Worm (Caenorhabditis elegans) whole organism, L3 larva: ENCODE data around the gene irld-2.
A peak's percentile ranks its signal among the peaks of the same experiment; 100 is the strongest.

Source experiments
- R02D3.7 ChIP-seq: fragments of 150-350 bp; optimal IDR thresholded peaks from 2 replicates; lab custom pipeline; 2014; ENCODE audit warnings: missing biosample characterization, missing genetic modification characterization
- ZK546.5 ChIP-seq: sonication (generic microtip); optimal IDR thresholded peaks from 2 replicates; lab custom pipeline; 2017; ENCODE audit warnings: missing biosample characterization, missing genetic modification characterization
- aly-2 ChIP-seq: fragments of 150-350 bp; optimal IDR thresholded peaks from 2 replicates; lab custom pipeline; 2014; ENCODE audit warnings: missing biosample characterization, missing genetic modification characterization
- ama-1 ChIP-seq: fragments of 150-350 bp; optimal IDR thresholded peaks from 2 replicates; lab custom pipeline; 2018
- ceh-16 ChIP-seq: sonication (generic microtip); optimal IDR thresholded peaks from 2 replicates; lab custom pipeline; 2017; ENCODE audit warnings: missing biosample characterization, missing genetic modification characterization
- ceh-28 ChIP-seq: fragments of 150-350 bp; optimal IDR thresholded peaks from 2 replicates; lab custom pipeline; 2014; ENCODE audit warnings: missing biosample characterization, missing genetic modification reagents, missing genetic modification characterization
- ceh-82 ChIP-seq: fragments of 150-350 bp; optimal IDR thresholded peaks from 2 replicates; lab custom pipeline; 2014; ENCODE audit warnings: missing biosample characterization, missing genetic modification characterization
- ceh-9 ChIP-seq: sonication (generic microtip); optimal IDR thresholded peaks from 2 replicates; lab custom pipeline; 2018; ENCODE audit warnings: missing biosample characterization, missing genetic modification characterization
- daf-12 ChIP-seq: fragments of 150-350 bp; optimal IDR thresholded peaks from 2 replicates; lab custom pipeline; 2014; ENCODE audit warnings: missing biosample characterization, missing genetic modification reagents, missing genetic modification characterization
- egl-27 ChIP-seq: sonication (generic microtip); optimal IDR thresholded peaks from 4 replicates; lab custom pipeline; 2017; ENCODE audit warnings: missing biosample characterization, missing genetic modification reagents, missing genetic modification characterization
- egl-5 ChIP-seq: fragments of 150-350 bp; optimal IDR thresholded peaks from 2 replicates; lab custom pipeline; 2017; ENCODE audit warnings: missing biosample characterization, missing genetic modification reagents, missing genetic modification characterization, inconsistent platforms
- elt-1 ChIP-seq: fragments of 150-350 bp; optimal IDR thresholded peaks from 2 replicates; lab custom pipeline; 2014; ENCODE audit warnings: missing biosample characterization, missing genetic modification characterization
- elt-2 ChIP-seq: sonication (generic microtip); optimal IDR thresholded peaks from 2 replicates; lab custom pipeline; 2016; ENCODE audit warnings: missing genetic modification reagents, mild to moderate bottlenecking, missing genetic modification characterization, missing compliant biosample characterization
- elt-3 ChIP-seq, 3 experiments: fragments of 150-350 bp in 1 of 3; sonication (generic microtip) in 2 of 3; optimal IDR thresholded peaks; 2 replicates in 2 of 3; 4 replicates in 1 of 3; lab custom pipeline; 2014 to 2017; ENCODE audit warnings: missing biosample characterization in 3 of 3, missing genetic modification characterization in 3 of 3
- eor-1 ChIP-seq, 2 experiments: fragments of 150-350 bp; optimal IDR thresholded peaks; 2 replicates each; lab custom pipeline; 2014 to 2018; ENCODE audit warnings: missing biosample characterization in 2 of 2, missing genetic modification characterization in 2 of 2
- fkh-10 ChIP-seq: sonication (generic microtip); optimal IDR thresholded peaks from 2 replicates; lab custom pipeline; 2017; ENCODE audit warnings: missing biosample characterization, missing genetic modification reagents, missing genetic modification characterization
- fkh-2 ChIP-seq: fragments of 150-350 bp; optimal IDR thresholded peaks from 2 replicates; lab custom pipeline; 2014; ENCODE audit warnings: missing biosample characterization, missing genetic modification reagents, missing genetic modification characterization
- fos-1 ChIP-seq: fragments of 150-350 bp; optimal IDR thresholded peaks from 2 replicates; lab custom pipeline; 2014; ENCODE audit warnings: missing biosample characterization, missing genetic modification characterization
- hmg-11 ChIP-seq: sonication (generic microtip); optimal IDR thresholded peaks from 2 replicates; lab custom pipeline; 2016; ENCODE audit warnings: missing genetic modification characterization, missing compliant biosample characterization
- jun-1 ChIP-seq: fragments of 150-350 bp; optimal IDR thresholded peaks from 2 replicates; lab custom pipeline; 2014; ENCODE audit warnings: missing biosample characterization, missing genetic modification reagents, missing genetic modification characterization
- lin-15B ChIP-seq: fragments of 150-350 bp; optimal IDR thresholded peaks from 2 replicates; lab custom pipeline; 2014; ENCODE audit warnings: missing biosample characterization, missing genetic modification characterization
- lin-39 ChIP-seq: fragments of 150-350 bp; optimal IDR thresholded peaks from 2 replicates; lab custom pipeline; 2018; ENCODE audit warnings: missing biosample characterization, missing genetic modification reagents, missing genetic modification characterization
- lsy-12 ChIP-seq: sonication (generic microtip); optimal IDR thresholded peaks from 2 replicates; lab custom pipeline; 2016; ENCODE audit warnings: mild to moderate bottlenecking, missing genetic modification characterization, missing compliant biosample characterization
- mdl-1 ChIP-seq: fragments of 150-350 bp; optimal IDR thresholded peaks from 2 replicates; lab custom pipeline; 2014; ENCODE audit warnings: missing biosample characterization, missing genetic modification characterization
- mml-1 ChIP-seq: fragments of 150-350 bp; sonication (generic microtip); optimal IDR thresholded peaks from 3 replicates; lab custom pipeline; 2014; ENCODE audit warnings: missing biosample characterization, missing genetic modification characterization
- nfya-1 ChIP-seq: sonication (generic microtip); optimal IDR thresholded peaks from 2 replicates; lab custom pipeline; 2017; ENCODE audit warnings: missing genetic modification characterization, mild to moderate bottlenecking, missing compliant biosample characterization, antibody characterized with exemption, moderate library complexity; ENCODE audit not compliant: insufficient read depth
- nhr-11 ChIP-seq: fragments of 150-350 bp; optimal IDR thresholded peaks from 2 replicates; lab custom pipeline; 2014; ENCODE audit warnings: missing biosample characterization, missing genetic modification characterization
- nhr-12 ChIP-seq: fragments of 150-350 bp; optimal IDR thresholded peaks from 2 replicates; lab custom pipeline; 2014; ENCODE audit warnings: missing biosample characterization, missing genetic modification characterization
- nhr-23 ChIP-seq: fragments of 150-350 bp; optimal IDR thresholded peaks from 2 replicates; lab custom pipeline; 2014; ENCODE audit warnings: missing biosample characterization, missing genetic modification reagents, missing genetic modification characterization
- nhr-237 ChIP-seq: fragments of 150-350 bp; optimal IDR thresholded peaks from 2 replicates; lab custom pipeline; 2014; ENCODE audit warnings: missing biosample characterization, missing genetic modification characterization
- nhr-25 ChIP-seq: sonication (generic microtip); optimal IDR thresholded peaks from 2 replicates; lab custom pipeline; 2017; ENCODE audit warnings: missing biosample characterization, missing genetic modification characterization
- nhr-28 ChIP-seq: fragments of 150-350 bp; optimal IDR thresholded peaks from 2 replicates; lab custom pipeline; 2014; ENCODE audit warnings: missing biosample characterization, missing genetic modification characterization
- nhr-43 ChIP-seq: sonication (generic microtip); optimal IDR thresholded peaks from 2 replicates; lab custom pipeline; 2016; ENCODE audit warnings: mild to moderate bottlenecking, missing genetic modification characterization, missing compliant biosample characterization; ENCODE audit not compliant: poor library complexity, severe bottlenecking
- nhr-67 ChIP-seq: fragments of 150-350 bp; optimal IDR thresholded peaks from 2 replicates; lab custom pipeline; 2014; ENCODE audit warnings: missing biosample characterization, missing genetic modification characterization
- nhr-76 ChIP-seq: fragments of 150-350 bp; sonication (generic microtip); optimal IDR thresholded peaks from 5 replicates; lab custom pipeline; 2014; ENCODE audit warnings: missing biosample characterization, missing genetic modification characterization
- nhr-77 ChIP-seq: fragments of 150-350 bp; optimal IDR thresholded peaks from 2 replicates; lab custom pipeline; 2014; ENCODE audit warnings: missing biosample characterization, missing genetic modification characterization
- pha-4 ChIP-seq: fragments of 150-350 bp; optimal IDR thresholded peaks from 2 replicates; lab custom pipeline; 2014; ENCODE audit warnings: missing biosample characterization, missing genetic modification reagents, missing genetic modification characterization
- pqm-1 ChIP-seq: fragments of 150-350 bp; optimal IDR thresholded peaks from 2 replicates; lab custom pipeline; 2017; ENCODE audit warnings: missing biosample characterization, missing genetic modification characterization, inconsistent platforms
- sea-2 ChIP-seq: fragments of 150-350 bp; sonication (generic microtip); optimal IDR thresholded peaks from 4 replicates; lab custom pipeline; 2014; ENCODE audit warnings: missing biosample characterization, missing genetic modification reagents, missing genetic modification characterization
- skn-1 ChIP-seq: fragments of 150-350 bp; optimal IDR thresholded peaks from 2 replicates; lab custom pipeline; 2014; ENCODE audit warnings: missing biosample characterization, missing genetic modification characterization
- snpc-4 ChIP-seq: fragments of 150-350 bp; optimal IDR thresholded peaks from 2 replicates; lab custom pipeline; 2014; ENCODE audit warnings: missing biosample characterization, missing genetic modification characterization
- tbx-2 ChIP-seq: sonication (generic microtip); optimal IDR thresholded peaks from 2 replicates; lab custom pipeline; 2016; ENCODE audit warnings: mild to moderate bottlenecking, missing genetic modification characterization, missing compliant biosample characterization
- unc-39 ChIP-seq: sonication (generic microtip); optimal IDR thresholded peaks from 4 replicates; lab custom pipeline; 2017; ENCODE audit warnings: missing biosample characterization, missing genetic modification characterization
- unc-62 ChIP-seq: fragments of 150-350 bp; sonication (generic microtip); optimal IDR thresholded peaks from 4 replicates; lab custom pipeline; 2014; ENCODE audit warnings: missing biosample characterization, missing genetic modification reagents, missing genetic modification characterization
- zag-1 ChIP-seq: fragments of 150-350 bp; optimal IDR thresholded peaks from 2 replicates; lab custom pipeline; 2014; ENCODE audit warnings: missing biosample characterization, missing genetic modification characterization
- ztf-4 ChIP-seq: fragments of 150-350 bp; optimal IDR thresholded peaks from 2 replicates; lab custom pipeline; 2014; ENCODE audit warnings: missing biosample characterization, missing genetic modification characterization

irld-2 gene

DNA sequence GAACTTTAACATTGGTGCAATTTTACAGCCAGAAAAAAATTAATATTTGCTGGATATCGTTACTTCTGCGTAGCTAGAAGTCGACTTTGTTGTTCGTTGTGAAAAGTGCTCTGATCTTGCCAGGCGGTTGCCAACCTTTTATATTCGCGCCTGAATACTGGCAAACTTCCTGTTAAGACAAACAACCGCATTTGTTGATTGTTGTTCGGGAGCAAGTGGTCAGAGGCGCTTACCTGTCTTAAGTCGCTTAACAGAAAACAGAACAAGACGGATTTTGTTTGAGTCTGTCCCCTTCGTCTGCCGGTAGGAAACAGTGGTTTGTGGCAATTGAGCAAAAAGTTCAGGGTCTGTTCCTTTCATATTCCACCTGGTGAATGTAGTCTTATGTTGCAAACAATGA lies 32.4 kb downstream of the irld-2 start, which contains the start of gene C49F8.15:
Gene C49F8.15 (minus strand): TSS at position 101 of the 400 bp plus-strand sequence.
- no peak for TF ChIP-seq nhr-67 (tag; lab: Kevin White, UChicago)
- TF ChIP-seq nhr-11 (tag; lab: Kevin White, UChicago), result no peak
- no peak for TF ChIP-seq ceh-82 (tag; lab: Kevin White, UChicago)
- no peak for TF ChIP-seq nhr-25 (tag; lab: Kevin White, UChicago)
- TF ChIP-seq nhr-77 (tag; lab: Kevin White, UChicago), result no peak
- no peak for TF ChIP-seq ceh-28
- TF ChIP-seq mdl-1 (tag; lab: Kevin White, UChicago), result no peak
- TF ChIP-seq fos-1, result no peak
- TF ChIP-seq jun-1 (tag; lab: Kevin White, UChicago), result no peak
- no peak for TF ChIP-seq mml-1
- TF ChIP-seq fkh-2 (tag; lab: Kevin White, UChicago), result no peak
- no peak for TF ChIP-seq ceh-9 (tag; lab: Kevin White, UChicago)
- no peak for TF ChIP-seq hmg-11 (tag; lab: Kevin White, UChicago)
- TF ChIP-seq nhr-28 (tag; lab: Kevin White, UChicago), result no peak
- TF ChIP-seq pha-4, result no peak
- no peak for TF ChIP-seq ztf-4 (tag; lab: Kevin White, UChicago)
- no peak for TF ChIP-seq egl-27 (tag; lab: Kevin White, UChicago)
- no peak for TF ChIP-seq R02D3.7 (tag; lab: Kevin White, UChicago)
- TF ChIP-seq elt-2, result no peak

DNA sequence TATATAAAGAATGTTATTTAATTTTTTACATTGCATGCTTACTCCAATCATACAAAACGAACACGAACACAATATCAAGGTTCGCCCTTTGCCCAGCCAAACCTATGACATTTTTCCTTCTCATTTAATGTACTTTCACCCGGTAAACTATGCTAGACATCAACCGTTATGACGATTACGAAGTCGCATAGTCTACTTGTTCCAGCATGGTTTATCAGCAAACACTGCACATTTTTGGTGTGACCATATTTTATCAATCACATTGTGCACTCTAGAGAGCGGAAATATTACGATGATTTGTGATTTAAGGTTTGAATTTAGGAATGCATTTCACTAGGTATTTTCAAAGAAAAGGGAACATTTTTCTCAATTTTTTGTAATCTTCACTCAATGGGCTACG lies 34.2 kb downstream of the irld-2 start:
- no peak for TF ChIP-seq tbx-2 (tag; lab: Kevin White, UChicago)
- no peak for TF ChIP-seq nhr-76
- no peak for TF ChIP-seq nhr-28 (tag; lab: Kevin White, UChicago)
- no peak for TF ChIP-seq egl-27 (tag; lab: Kevin White, UChicago)
- peak; percentile 98 for TF ChIP-seq pqm-1 (tag; lab: Kevin White, UChicago)
- TF ChIP-seq nhr-25 (tag; lab: Kevin White, UChicago), result no peak
- peak; percentile 93 for TF ChIP-seq elt-2
- TF ChIP-seq lin-39, result no peak
- no peak for TF ChIP-seq ama-1 (lab: Kevin White, UChicago)
- TF ChIP-seq ceh-28, result no peak
- TF ChIP-seq fkh-2 (tag; lab: Kevin White, UChicago), result no peak
- no peak for TF ChIP-seq eor-1 (tag; optimal IDR thresholded peaks at IDR 0.05; lab: Kevin White, UChicago)
- peak; percentile 55 for TF ChIP-seq pha-4
- no peak for TF ChIP-seq nfya-1 (tag; lab: Kevin White, UChicago)
- TF ChIP-seq, all 47 proteins: peak for 3

DNA sequence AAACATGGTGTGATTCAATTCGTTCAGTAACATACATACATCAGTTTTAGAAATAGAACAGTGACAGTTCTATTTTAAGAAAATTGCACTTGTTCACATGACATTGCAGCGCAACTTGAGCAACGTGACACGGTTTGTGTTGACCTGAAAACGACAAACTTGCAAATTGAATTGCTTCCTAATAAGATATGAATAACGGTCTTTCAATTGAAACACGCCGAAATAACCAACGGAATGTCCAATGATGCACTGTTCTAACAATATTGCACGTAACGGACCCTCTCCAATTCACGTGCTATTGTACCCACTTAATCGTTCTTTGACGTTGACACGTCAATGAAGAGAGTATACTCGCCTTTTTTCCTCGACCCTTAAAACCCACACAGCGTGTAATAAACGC lies 35.1 kb downstream of the irld-2 start:
- TF ChIP-seq elt-3 (tag; optimal IDR thresholded peaks at IDR 0.05; lab: Kevin White, UChicago) (no peak), nhr-67 (tag; lab: Kevin White, UChicago) (no peak), unc-39 (no peak), fkh-10 (GFP tag; lab: Kevin White, UChicago) (no peak), nhr-237 (tag; lab: Kevin White, UChicago) (no peak), ZK546.5 (tag; lab: Kevin White, UChicago) (no peak), elt-1 (tag; lab: Kevin White, UChicago) (no peak), nhr-43 (tag; lab: Kevin White, UChicago) (peak; percentile 22), ceh-82 (tag; lab: Kevin White, UChicago) (no peak), lin-39 (no peak), lsy-12 (tag; lab: Kevin White, UChicago) (no peak), nhr-77 (tag; lab: Kevin White, UChicago) (no peak), aly-2 (tag; lab: Kevin White, UChicago) (no peak), fos-1 (no peak), mml-1 (peak; percentile 78), nhr-25 (tag; lab: Kevin White, UChicago) (peak; percentile 12), eor-1 (tag; optimal IDR thresholded peaks at IDR 0.05; lab: Kevin White, UChicago) (no peak), nhr-12 (tag; lab: Kevin White, UChicago) (no peak), tbx-2 (tag; lab: Kevin White, UChicago) (no peak), pha-4 (peak; percentile 47), lin-15B (no peak), egl-27 (tag; lab: Kevin White, UChicago) (peak; percentile 19), jun-1 (tag; lab: Kevin White, UChicago) (no peak), ceh-16 (no peak), R02D3.7 (tag; lab: Kevin White, UChicago) (no peak), unc-62 (GFP tag; lab: Kevin White, UChicago) (no peak), sea-2 (GFP tag; lab: Kevin White, UChicago) (no peak), daf-12 (tag; lab: Kevin White, UChicago) (no peak), zag-1 (tag; lab: Kevin White, UChicago) (no peak), nhr-11 (tag; lab: Kevin White, UChicago) (no peak), nhr-23 (tag; lab: Kevin White, UChicago) (no peak), snpc-4 (tag; lab: Kevin White, UChicago) (no peak), ama-1 (lab: Kevin White, UChicago) (no peak), ztf-4 (tag; lab: Kevin White, UChicago) (no peak), ceh-28 (no peak), skn-1 (tag; lab: Kevin White, UChicago) (no peak), egl-5 (tag; lab: Kevin White, UChicago) (no peak), elt-2 (peak; percentile 67), nhr-28 (tag; lab: Kevin White, UChicago) (no peak), nfya-1 (tag; lab: Kevin White, UChicago) (no peak), hmg-11 (tag; lab: Kevin White, UChicago) (no peak), mdl-1 (tag; lab: Kevin White, UChicago) (no peak), pqm-1 (tag; lab: Kevin White, UChicago) (peak; percentile 80), nhr-76 (no peak)
